Fruit fly (Drosophila melanogaster) Kc167 (cell line): ENCODE measurements around the gene al.

ENCODE experiments used
- Sin3A ChIP-seq: fragments of >200 bp; optimal IDR thresholded peaks from 2 replicates; lab custom pipeline; 2018; ENCODE audit warnings: missing external identifiers
- h ChIP-seq: fragments of >200 bp; optimal IDR thresholded peaks from 3 replicates; lab custom pipeline; 2018; ENCODE audit warnings: missing external identifiers
- psq ChIP-seq: fragments of >200 bp; optimal IDR thresholded peaks from 2 replicates; lab custom pipeline; 2017; ENCODE audit warnings: missing external identifiers
- ttk ChIP-seq: sonication (Bioruptor generic); optimal IDR thresholded peaks from 2 replicates; lab custom pipeline; 2017; ENCODE audit warnings: missing external identifiers

DNA sequence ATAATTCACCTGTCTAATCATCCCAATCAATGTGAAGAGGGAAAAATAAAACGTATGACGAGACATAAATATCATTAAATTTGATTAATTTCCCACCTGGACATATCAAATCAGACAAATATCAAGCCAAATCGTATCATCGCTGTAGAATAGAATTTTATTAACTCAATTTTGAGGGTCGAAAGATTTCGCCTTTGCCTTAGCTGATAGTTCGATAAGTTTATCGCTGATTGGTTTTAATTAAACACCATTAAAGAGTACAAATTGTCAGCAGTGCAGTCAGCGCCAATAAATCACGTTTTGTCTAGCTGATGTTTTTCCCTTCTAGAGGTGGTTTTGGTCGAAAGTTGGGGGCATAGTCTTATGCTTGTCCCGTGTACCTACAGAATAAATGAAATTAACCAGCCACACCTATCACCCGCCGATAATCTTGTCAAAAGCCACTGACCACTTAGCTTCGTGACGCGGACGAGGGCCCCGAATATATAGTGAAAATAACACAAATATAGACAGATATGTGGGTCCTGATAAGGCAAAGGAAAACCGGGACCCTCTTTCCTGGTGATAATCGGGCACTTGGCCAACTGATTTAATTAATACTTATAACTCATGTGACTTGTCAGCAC lies 1.0 kb downstream of the al start:
- TF ChIP-seq psq (lab: Kevin White, UChicago) (no peak), Sin3A (lab: Kevin White, UChicago) (no peak), h (no peak), ttk (no peak)
